Fruit fly (Drosophila melanogaster): ENCODE measurements around the gene CG46306.

The CG46306 gene

dm6 chrX:16793129-16793748 is 42.1 kb downstream of the CG46306 start:
- TF ChIP-seq Vsx2 (GFP tag; optimal IDR thresholded peaks at IDR 0.05; ENCODE audit: partially characterized antibody) (no peak), psq (GFP tag; optimal IDR thresholded peaks at IDR 0.05) (peak; percentile 55)

- TF ChIP-seq woc (GFP tag; optimal IDR thresholded peaks at IDR 0.05) (peak; percentile 34), sage (GFP tag; optimal IDR thresholded peaks at IDR 0.05) (no peak), rgr (GFP tag; optimal IDR thresholded peaks at IDR 0.05) (no peak), brk (GFP tag; optimal IDR thresholded peaks at IDR 0.05) (no peak), Sp1 (GFP tag; optimal IDR thresholded peaks at IDR 0.05) (peak; percentile 13), Rel (GFP tag; optimal IDR thresholded peaks at IDR 0.05) (no peak), Rel (tag; optimal IDR thresholded peaks at IDR 0.05) (peak; percentile 9)
Observed at dm6 chrX:16791920-16792829, 43.1 kb downstream of the CG46306 start, which contains the start of gene CG4768. CG4768 (plus strand) TSS chrX:16792119.

DNA sequence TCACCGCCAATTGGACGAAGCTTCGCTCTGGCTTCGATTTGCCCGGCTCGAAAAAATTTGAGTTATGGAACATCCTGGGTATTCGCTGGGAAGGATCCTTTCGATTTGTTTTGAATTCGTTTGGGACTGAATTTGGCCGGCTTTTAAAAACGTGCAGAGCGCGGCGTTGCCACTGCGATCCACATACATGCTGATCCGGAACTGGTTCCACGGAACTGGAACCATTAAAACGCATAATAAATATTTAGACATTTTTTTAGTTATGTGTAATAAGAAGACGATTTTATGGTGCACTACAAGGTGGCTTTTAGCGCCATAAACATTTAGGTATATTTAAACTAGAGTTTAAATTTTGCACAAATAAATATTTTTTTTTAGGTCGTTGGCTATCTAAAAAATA is 44.3 kb downstream of the CG46306 start, which contains the start of gene Rrp45:
TSS of gene Rrp45 (minus strand) at position 209 of the 400 bp plus-strand sequence.
- TF ChIP-seq Dfd (GFP tag; optimal IDR thresholded peaks at IDR 0.05) (no peak), Jra (GFP tag; optimal IDR thresholded peaks at IDR 0.05) (no peak), dsf (GFP tag; optimal IDR thresholded peaks at IDR 0.05; ENCODE audit: borderline replicate concordance) (no peak), dmrt93B (GFP tag; optimal IDR thresholded peaks at IDR 0.05) (no peak), woc (GFP tag; optimal IDR thresholded peaks at IDR 0.05) (peak; percentile 29), br (GFP tag; optimal IDR thresholded peaks at IDR 0.05) (no peak), Myc (optimal IDR thresholded peaks at IDR 0.05) (peak; percentile 26)

dm6 chrX:16787416-16787900 is 47.9 kb downstream of the CG46306 start:
- no peak for TF ChIP-seq GATAd (GFP tag; optimal IDR thresholded peaks at IDR 0.05)
- TF ChIP-seq br (GFP tag; optimal IDR thresholded peaks at IDR 0.05) = no peak
- TF ChIP-seq Sp1 (GFP tag; optimal IDR thresholded peaks at IDR 0.05) = no peak
- no peak for TF ChIP-seq Hr78 (GFP tag; optimal IDR thresholded peaks at IDR 0.05)
- TF ChIP-seq jim (GFP tag; optimal IDR thresholded peaks at IDR 0.05) = no peak
- no peak for TF ChIP-seq Mio (GFP tag; optimal IDR thresholded peaks at IDR 0.05)
- TF ChIP-seq ey (GFP tag; optimal IDR thresholded peaks at IDR 0.05) = no peak
- TF ChIP-seq Hr83 (GFP tag; optimal IDR thresholded peaks at IDR 0.05; ENCODE audit: poor library complexity, severe bottlenecking) = no peak
- TF ChIP-seq Myc (optimal IDR thresholded peaks at IDR 0.05) = peak; percentile 13
- no peak for TF ChIP-seq dmrt93B (GFP tag; optimal IDR thresholded peaks at IDR 0.05)
- no peak for TF ChIP-seq Dif (GFP tag; optimal IDR thresholded peaks at IDR 0.05; ENCODE audit: partially characterized antibody)
- TF ChIP-seq HLH106 (tag; optimal IDR thresholded peaks at IDR 0.05) = peak; percentile 23
- no peak for TF ChIP-seq h (GFP tag; optimal IDR thresholded peaks at IDR 0.05)
- peak; percentile 63 for TF ChIP-seq psq (GFP tag; optimal IDR thresholded peaks at IDR 0.05)
- no peak for TF ChIP-seq CrebA (GFP tag; optimal IDR thresholded peaks at IDR 0.05; ENCODE audit: borderline replicate concordance)
- TF ChIP-seq OdsH (GFP tag; optimal IDR thresholded peaks at IDR 0.05) = no peak
- peak in 1 of 2 experiments; percentile 18 for TF ChIP-seq foxo (GFP tag; optimal IDR thresholded peaks at IDR 0.05)
- TF ChIP-seq usp (GFP tag; optimal IDR thresholded peaks at IDR 0.05) = no peak
- TF ChIP-seq Hnf4 (GFP tag; optimal IDR thresholded peaks at IDR 0.05) = no peak
- TF ChIP-seq Jra (GFP tag; optimal IDR thresholded peaks at IDR 0.05) = no peak
- TF ChIP-seq lola (GFP tag; optimal IDR thresholded peaks at IDR 0.05) = no peak
- no peak for TF ChIP-seq rgr (GFP tag; optimal IDR thresholded peaks at IDR 0.05)
- no peak for TF ChIP-seq brk (GFP tag; optimal IDR thresholded peaks at IDR 0.05)
- TF ChIP-seq dl (GFP tag; optimal IDR thresholded peaks at IDR 0.05; ENCODE audit: insufficient read depth in 1 of 2, partially characterized antibody in 2 of 2) = no peak
- TF ChIP-seq Abd-B (GFP tag; optimal IDR thresholded peaks at IDR 0.05) = no peak
- no peak for TF ChIP-seq CG9705 (GFP tag; optimal IDR thresholded peaks at IDR 0.05)
